Worm (Caenorhabditis elegans): ENCODE data around the gene ttr-41.

DNA sequence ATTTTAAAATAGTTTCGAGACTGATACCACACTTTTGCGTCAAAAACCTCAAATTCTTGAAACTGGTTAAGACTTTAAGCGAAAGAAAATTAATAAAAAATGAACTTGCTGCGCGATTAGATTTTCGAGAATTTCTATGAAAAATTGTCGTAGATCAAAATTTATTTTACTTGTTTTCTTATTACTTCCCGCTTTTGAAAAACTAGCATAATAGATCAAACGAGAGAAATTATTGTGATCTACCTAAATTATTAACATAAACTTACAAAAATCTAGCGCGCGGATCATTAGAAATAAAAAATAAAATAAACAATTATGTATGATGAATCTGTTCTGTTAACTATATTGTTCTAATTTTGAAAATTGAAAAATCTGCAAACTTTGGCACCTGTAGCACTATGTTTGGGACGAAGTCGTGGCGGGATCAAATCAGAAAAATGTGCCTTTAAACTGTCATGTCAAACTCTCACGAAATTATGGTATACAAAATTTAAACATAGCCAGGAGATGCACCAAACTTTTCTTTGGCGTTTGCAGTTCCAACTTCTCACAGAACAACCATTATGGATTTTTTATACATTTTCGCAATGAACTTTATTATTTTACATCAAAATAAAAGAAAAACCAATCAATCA lies 802 bp downstream of the ttr-41 start:
- TF ChIP-seq C34F6.9 (tag; optimal IDR thresholded peaks at IDR 0.05) (no peak), ceh-82 (tag; optimal IDR thresholded peaks at IDR 0.05) (no peak), sma-9 (GFP tag; optimal IDR thresholded peaks at IDR 0.05) (no peak), sma-9 (tag; optimal IDR thresholded peaks at IDR 0.05) (no peak), egl-27 (tag; optimal IDR thresholded peaks at IDR 0.05) (no peak), ama-1 (optimal IDR thresholded peaks at IDR 0.05) (no peak), ztf-11 (tag; optimal IDR thresholded peaks at IDR 0.05) (no peak), dmd-4 (tag; optimal IDR thresholded peaks at IDR 0.05) (no peak), lin-13 (GFP tag; optimal IDR thresholded peaks at IDR 0.05) (no peak), nhr-6 (tag; optimal IDR thresholded peaks at IDR 0.05) (no peak), nhr-77 (tag; optimal IDR thresholded peaks at IDR 0.05) (no peak)
